Fruit fly (Drosophila melanogaster) whole organism, larva: Measurements from ENCODE around the gene eIF2Balpha.
"Not testable (repeated sequence)": the region's sequence is repeated elsewhere in the genome, so short reads cannot be mapped to it uniquely, and the experiment has no call there.

Experiments used
- noc ChIP-seq: fragments of 200-800 bp; sonication (Bioruptor generic); optimal IDR thresholded peaks from 3 replicates; lab custom pipeline; 2019; ENCODE audit warnings: missing biosample characterization, mild to moderate bottlenecking, missing genetic modification characterization, moderate library complexity

The eIF2Balpha gene

DNA sequence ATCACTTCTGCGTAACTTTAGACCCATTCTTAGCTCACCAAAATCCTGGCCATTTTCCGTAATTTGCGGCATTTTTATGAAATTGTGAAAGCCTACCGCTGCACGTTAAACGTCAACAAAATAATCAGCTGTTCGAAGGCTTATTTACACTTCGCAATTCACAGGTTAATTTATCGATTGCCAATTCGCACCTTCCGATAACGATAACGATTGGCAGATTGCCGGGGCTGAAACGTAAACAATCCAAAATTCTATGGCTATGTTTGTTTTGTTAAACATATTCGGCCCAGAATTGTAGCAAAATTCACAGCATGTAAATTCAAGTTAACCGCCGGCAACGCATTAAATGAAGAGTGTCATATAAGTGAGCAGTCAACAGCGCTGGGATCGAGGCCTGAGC is at the start of gene eIF2Balpha, which contains the start of gene Vps13B:
TSS of gene eIF2Balpha (minus strand) at position 133 of the 400 bp plus-strand sequence.
TSS of gene Vps13B (plus strand) at position 223 of the 400 bp plus-strand sequence.
- TF ChIP-seq noc (tag; lab: Kevin White, UChicago), result no peak

dm6 chr3R:29985219-29985618 is 49.5 kb upstream of the eIF2Balpha start:
- TF ChIP-seq noc (tag; lab: Kevin White, UChicago), result no peak

dm6 chr3R:29983886-29984285 is 48.2 kb upstream of the eIF2Balpha start:
- no peak for TF ChIP-seq noc (tag; lab: Kevin White, UChicago)

DNA sequence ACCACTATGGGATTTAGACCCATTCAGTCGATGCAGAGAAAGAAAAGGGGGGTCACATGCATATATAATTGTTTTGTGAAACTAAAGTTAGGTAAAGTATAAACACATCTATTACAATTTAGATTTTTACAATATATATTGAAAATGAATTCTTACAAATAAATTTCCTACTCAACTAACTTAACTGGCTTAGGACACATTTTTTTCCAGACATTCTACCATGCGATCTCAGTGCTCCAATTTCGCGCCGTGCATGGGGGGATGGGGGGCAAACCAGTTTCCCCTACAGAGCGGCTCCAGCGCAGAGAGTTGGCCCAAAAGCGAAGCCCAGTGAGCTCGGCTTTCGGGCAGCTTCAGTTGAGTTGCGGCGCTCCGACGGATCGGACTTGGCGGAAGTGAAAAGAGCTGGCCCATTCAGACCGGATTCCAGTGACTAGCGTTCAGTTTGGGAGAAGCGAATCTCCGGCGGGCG is 47.4 kb upstream of the eIF2Balpha start, which contains the start of gene CG7896:
TSS of gene CG7896 (plus strand) at position 354 of the 472 bp plus-strand sequence.
- TF ChIP-seq noc (tag; lab: Kevin White, UChicago), result peak; percentile 75

dm6 chr3R:29982027-29982426 is 46.3 kb upstream of the eIF2Balpha start:
- TF ChIP-seq noc (tag; lab: Kevin White, UChicago), result no peak

DNA sequence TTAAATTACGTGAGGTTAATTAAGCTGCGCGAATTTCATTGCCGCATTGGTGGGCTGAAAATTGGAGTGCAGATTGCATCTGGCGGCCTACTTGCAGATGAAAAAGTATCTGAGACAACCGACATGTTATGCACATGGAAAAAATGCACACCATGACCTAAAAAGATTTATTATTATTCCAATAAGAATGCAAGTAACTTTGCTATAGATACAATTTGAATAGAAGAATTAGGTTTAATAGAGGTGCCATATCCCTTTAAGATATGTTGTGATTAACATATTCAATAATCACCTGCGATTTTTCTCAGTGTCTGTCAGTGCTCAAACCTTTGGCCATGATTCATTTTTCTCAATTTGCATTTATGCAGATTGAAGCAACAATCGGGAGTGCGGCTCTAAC is 45.8 kb upstream of the eIF2Balpha start:
- no peak for TF ChIP-seq noc (tag; lab: Kevin White, UChicago)

DNA sequence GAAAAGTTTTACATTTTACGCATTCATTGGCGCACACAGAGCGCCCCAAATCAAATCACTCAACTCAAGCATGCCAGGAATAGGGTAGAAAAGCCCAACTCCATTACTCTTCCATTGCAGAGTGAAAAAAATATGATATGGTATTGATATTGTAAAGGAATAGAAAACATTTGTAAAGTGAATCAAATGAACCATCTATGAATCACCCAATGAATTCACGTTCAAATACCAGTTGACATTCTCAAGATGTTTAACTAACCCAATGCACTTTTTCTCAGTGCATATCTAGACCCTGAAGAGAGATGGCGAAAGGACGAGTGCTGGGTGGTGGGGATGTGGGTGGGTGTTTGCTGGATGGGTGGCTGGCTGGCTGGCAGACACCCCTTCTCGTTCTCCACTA is 42.9 kb upstream of the eIF2Balpha start:
- TF ChIP-seq noc (tag; lab: Kevin White, UChicago), result no peak

DNA sequence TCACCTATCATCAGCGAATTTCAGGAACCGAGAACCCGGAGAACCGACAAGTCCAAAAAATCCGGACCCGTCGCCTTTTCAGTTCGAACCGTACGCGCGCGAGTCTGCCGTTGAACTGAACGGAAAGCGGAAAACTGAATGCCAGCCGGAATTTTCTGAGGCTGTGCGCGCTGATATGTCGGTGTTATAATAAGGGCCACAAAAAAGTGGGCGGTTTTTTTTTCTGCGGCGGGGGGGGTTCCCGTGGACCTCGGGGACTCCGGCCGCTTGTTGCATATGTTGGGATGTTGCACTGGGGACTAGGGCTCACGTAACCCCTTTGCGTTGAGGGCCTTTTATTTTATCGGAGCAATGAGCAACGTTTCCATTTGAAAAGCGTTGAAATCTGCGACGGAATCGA is 33.7 kb upstream of the eIF2Balpha start, which contains the start of gene TkR99D:
TSS of gene TkR99D (minus strand) at position 101 of the 400 bp plus-strand sequence.
- TF ChIP-seq noc (tag; lab: Kevin White, UChicago), result no peak

dm6 chr3R:29963102-29963501 is 27.4 kb upstream of the eIF2Balpha start:
- no peak for TF ChIP-seq noc (tag; lab: Kevin White, UChicago)

dm6 chr3R:29959329-29959728 is 23.6 kb upstream of the eIF2Balpha start:
- no peak for TF ChIP-seq noc (tag; lab: Kevin White, UChicago)

DNA sequence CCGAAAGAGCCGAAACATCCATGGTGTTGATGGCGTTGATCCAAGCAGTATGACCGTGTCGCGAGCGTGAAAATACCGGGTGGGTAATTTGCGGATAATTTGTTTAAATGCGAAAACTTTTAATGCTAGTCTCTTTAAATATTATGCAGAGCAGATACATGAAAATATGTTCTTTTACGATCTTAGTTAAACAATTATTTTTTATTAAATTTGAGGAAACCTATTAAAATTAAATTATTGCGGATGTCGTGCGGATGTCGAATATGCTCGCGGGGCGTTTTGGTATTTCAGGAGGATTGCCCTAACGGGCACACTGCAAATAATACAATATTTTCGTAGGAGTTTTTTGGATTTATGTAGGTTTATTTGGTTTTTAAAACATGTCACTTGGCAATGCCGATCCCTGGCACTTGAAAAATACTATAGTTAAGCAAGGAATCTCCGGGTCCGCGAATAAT is 2.7 kb downstream of the eIF2Balpha start, which contains the start of the genes Cog7, CG42557 and CG42558:
TSS of gene Cog7 (minus strand) at position 51 of the 458 bp plus-strand sequence.
TSS of gene CG42557 (plus strand) at position 281 of the 458 bp plus-strand sequence.
TSS of gene CG42558 (plus strand) at position 281 of the 458 bp plus-strand sequence.
- TF ChIP-seq noc (tag; lab: Kevin White, UChicago), result no peak

dm6 chr3R:29930286-29930685 is 5.4 kb downstream of the eIF2Balpha start, which contains the start of gene alpha-Man-Ic:
Gene alpha-Man-Ic, minus strand, starts transcription at chr3R:29930386.
- TF ChIP-seq noc (tag; lab: Kevin White, UChicago), result no peak

- no peak for TF ChIP-seq noc (tag; lab: Kevin White, UChicago)
These were observed 8.7 kb downstream of the eIF2Balpha start, which contains the start of gene CG15522 for dm6 chr3R:29926955-29927354. Gene CG15522, plus strand, starts transcription at chr3R:29927255.

DNA sequence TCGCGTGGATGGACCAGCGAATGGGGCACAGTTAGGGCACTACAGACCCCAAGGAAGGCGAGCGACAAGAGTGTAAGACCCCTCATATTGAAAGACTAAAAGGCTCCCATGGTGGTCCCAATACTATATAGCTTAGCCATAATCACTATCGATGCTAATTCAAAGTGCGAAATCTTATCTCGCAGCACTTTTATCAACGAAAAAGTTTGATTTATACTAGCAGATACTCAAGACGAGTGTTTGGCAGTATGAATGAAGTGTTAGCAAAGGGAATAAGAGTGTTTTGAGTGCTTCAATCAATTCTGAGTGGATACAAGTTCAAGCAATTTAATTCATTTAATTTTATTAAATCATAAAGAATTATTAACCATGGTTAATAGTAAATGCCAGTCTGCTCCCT is 9.6 kb downstream of the eIF2Balpha start, which contains the start of gene Jon99Ci:
TSS of gene Jon99Ci (minus strand) at position 101 of the 400 bp plus-strand sequence.
- TF ChIP-seq noc (tag; lab: Kevin White, UChicago), result peak; percentile 42

DNA sequence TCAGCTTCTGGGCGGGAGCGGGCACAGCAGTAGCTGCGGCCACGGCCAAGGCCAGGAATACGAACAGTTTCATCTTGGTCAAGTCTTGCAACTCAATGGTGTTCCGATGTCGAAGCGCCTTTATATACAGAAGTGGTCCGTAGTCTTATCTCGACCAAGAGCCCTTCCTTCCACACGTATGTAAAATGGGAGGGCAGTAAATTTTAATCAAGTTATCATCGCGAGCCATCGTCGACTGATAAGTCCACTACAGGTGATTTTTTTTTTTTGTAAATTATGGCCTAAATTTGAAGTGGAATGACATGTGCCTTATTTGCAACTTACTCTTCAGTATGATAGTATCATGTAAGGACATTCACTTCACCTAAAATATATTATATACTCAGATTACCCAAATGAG is 11.2 kb downstream of the eIF2Balpha start, which contains the start of gene Jon99Cii:
TSS of gene Jon99Cii (minus strand) at position 101 of the 400 bp plus-strand sequence.
- TF ChIP-seq noc (tag; lab: Kevin White, UChicago), result peak; percentile 87

DNA sequence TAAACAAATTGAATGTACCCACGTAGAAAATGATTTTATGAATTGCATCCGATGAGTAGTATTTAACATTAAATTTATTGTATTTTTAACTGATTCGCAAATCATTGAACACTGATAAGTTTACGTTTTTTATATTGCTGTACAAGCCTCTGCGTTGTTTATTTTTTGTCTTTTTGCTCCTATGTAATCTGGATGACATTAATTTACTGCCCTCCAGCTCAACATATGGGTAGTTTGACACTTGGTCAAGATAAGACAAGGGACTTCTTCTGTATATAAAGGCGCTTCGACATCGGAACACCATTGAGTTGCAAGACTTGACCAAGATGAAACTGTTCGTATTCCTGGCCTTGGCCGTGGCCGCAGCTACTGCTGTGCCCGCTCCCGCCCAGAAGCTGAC is 13.8 kb downstream of the eIF2Balpha start, which contains the start of gene Jon99Ciii:
TSS of gene Jon99Ciii (plus strand) at position 301 of the 400 bp plus-strand sequence.
- TF ChIP-seq noc (tag; lab: Kevin White, UChicago), result not testable (repeated sequence)

DNA sequence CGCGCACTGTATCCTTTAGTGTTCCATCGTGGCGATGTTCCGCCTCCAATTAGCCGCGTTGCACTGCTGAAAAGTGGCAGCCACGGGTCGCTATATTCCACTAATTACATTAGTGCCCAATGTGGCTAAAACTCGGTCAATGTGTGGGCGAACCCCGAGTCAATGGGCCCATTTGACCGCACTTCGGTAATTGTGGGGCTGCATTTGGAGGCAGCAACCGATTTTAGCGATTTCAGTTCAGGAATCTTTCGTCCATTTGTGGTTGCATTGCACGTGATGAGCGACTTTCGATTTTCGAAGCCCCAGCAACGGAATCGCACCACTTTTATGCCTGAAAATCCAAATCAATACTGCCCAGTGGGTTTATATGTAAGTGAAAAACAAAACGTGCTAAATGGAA is 15.5 kb downstream of the eIF2Balpha start, which contains the start of gene trp:
TSS of gene trp (minus strand) at position 101 of the 400 bp plus-strand sequence.
- no peak for TF ChIP-seq noc (tag; lab: Kevin White, UChicago)
